Fruit fly (Drosophila melanogaster) whole organism, adult: ENCODE measurements around the gene eIF1A.

Experiments
- CG12768 ChIP-seq: fragments of 200-800 bp; sonication (Bioruptor generic); optimal IDR thresholded peaks from 2 replicates; lab custom pipeline; 2017; ENCODE audit warnings: missing biosample characterization, missing genetic modification characterization, mild to moderate bottlenecking, moderate library complexity, missing genetic modification reagents
- CG1620 ChIP-seq: fragments of 200-800 bp; sonication (Bioruptor generic); optimal IDR thresholded peaks from 2 replicates; lab custom pipeline; 2016; ENCODE audit warnings: missing biosample characterization, missing genetic modification characterization
- Clk ChIP-seq: fragments of 200-800 bp; sonication (Bioruptor generic); optimal IDR thresholded peaks from 2 replicates; lab custom pipeline; 2017; ENCODE audit warnings: missing biosample characterization, missing genetic modification characterization
- Mnt ChIP-seq: fragments of 200-800 bp; sonication (Bioruptor generic); optimal IDR thresholded peaks from 2 replicates; lab custom pipeline; 2016; ENCODE audit warnings: missing biosample characterization, mild to moderate bottlenecking, missing genetic modification characterization
- bab1 ChIP-seq: fragments of 200-800 bp; sonication (Bioruptor generic); optimal IDR thresholded peaks from 3 replicates; lab custom pipeline; 2019; ENCODE audit warnings: missing biosample characterization, mild to moderate bottlenecking, missing genetic modification characterization, moderate library complexity
- cnc ChIP-seq, 2 experiments: fragments of >200 bp; optimal IDR thresholded peaks; 2 replicates each; lab custom pipeline; 2017
- kay ChIP-seq: fragments of 200-800 bp; sonication (Bioruptor generic); peaks from one replicate; lab custom pipeline; 2016; ENCODE audit warnings: missing biosample characterization, missing genetic modification characterization, borderline replicate concordance
- ovo ChIP-seq: fragments of 200-800 bp; sonication (Bioruptor generic); optimal IDR thresholded peaks from 2 replicates; lab custom pipeline; 2016; ENCODE audit warnings: missing biosample characterization, missing genetic modification characterization
- pad ChIP-seq: fragments of 200-800 bp; sonication (Bioruptor generic); optimal IDR thresholded peaks from 3 replicates; lab custom pipeline; 2017; ENCODE audit warnings: missing biosample characterization, missing genetic modification characterization, mild to moderate bottlenecking, moderate library complexity, missing genetic modification reagents
- tj ChIP-seq: fragments of 200-800 bp; sonication (Bioruptor generic); optimal IDR thresholded peaks from 3 replicates; lab custom pipeline; 2017; ENCODE audit warnings: missing biosample characterization, mild to moderate bottlenecking, missing genetic modification characterization, moderate library complexity
- toe ChIP-seq: fragments of 200-800 bp; sonication (Bioruptor generic); optimal IDR thresholded peaks from 2 replicates; lab custom pipeline; 2016; ENCODE audit warnings: missing biosample characterization, missing genetic modification characterization

DNA sequence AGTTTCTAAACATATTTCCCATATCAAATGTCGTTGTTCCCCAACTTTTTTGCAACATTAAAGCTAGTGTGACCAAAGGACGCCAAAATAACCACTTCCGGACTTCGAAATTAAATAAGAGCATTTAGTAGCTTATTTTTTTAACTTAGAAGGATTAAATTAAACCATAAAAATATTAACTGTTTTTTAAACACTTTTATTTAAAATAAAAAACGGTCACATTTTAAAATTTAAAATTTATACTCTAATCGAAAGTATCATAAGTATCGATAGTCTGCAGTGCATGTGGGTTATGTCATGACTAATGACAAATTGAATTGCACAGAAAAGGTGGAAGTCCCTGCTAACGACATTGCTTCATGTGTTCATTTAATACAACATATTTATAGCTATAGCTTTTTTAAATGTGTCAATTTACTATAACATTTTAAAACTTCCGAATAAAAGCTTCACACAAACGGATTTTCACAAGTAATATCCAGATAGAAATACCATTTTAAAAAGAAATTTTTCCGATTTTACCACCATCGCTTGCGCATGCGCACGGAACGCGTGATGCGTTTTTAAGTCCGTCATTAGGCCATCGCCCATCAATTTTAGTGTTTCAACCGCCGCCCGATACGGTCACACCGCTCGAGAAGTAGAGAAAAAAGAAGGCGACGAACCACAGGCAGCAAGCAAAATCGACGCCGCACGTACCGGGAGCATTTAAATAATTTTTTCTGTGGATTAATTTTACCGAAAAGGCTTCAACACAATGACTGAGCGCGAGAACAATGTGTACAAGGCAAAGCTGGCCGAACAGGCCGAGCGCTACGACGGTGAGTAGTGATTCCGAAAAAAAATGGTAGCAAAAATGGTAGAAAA lies 32.1 kb upstream of the eIF1A start, which contains the start of the genes CG7156 and 14-3-3epsilon:
- no peak for TF ChIP-seq kay (GFP tag; lab: Kevin White, UChicago)
- TF ChIP-seq pad (GFP tag; lab: Kevin White, UChicago): peak; percentile 5
- TF ChIP-seq cnc (optimal IDR thresholded peaks at IDR 0.05; lab: Kevin White, UChicago): no peak
- TF ChIP-seq CG1620 (GFP tag; lab: Kevin White, UChicago): peak; percentile 28
- TF ChIP-seq toe (GFP tag; lab: Kevin White, UChicago): peak; percentile 28
- peak; percentile 25 for TF ChIP-seq CG12768
- TF ChIP-seq Mnt (GFP tag; lab: Kevin White, UChicago): peak; percentile 53
- peak; percentile 50 for TF ChIP-seq bab1 (GFP tag; lab: Kevin White, UChicago)
- TF ChIP-seq tj (GFP tag; lab: Kevin White, UChicago): no peak
- TF ChIP-seq ovo: peak; percentile 8
- TF ChIP-seq Clk (GFP tag; lab: Kevin White, UChicago): no peak
